Fruit fly (Drosophila melanogaster) whole organism, larva: ENCODE results near the gene Eig71Ei.

ENCODE experiments used
- noc ChIP-seq: fragments of 200-800 bp; sonication (Bioruptor generic); optimal IDR thresholded peaks from 3 replicates; lab custom pipeline; 2019; ENCODE audit warnings: missing biosample characterization, mild to moderate bottlenecking, missing genetic modification characterization, moderate library complexity

Gene Eig71Ei

DNA sequence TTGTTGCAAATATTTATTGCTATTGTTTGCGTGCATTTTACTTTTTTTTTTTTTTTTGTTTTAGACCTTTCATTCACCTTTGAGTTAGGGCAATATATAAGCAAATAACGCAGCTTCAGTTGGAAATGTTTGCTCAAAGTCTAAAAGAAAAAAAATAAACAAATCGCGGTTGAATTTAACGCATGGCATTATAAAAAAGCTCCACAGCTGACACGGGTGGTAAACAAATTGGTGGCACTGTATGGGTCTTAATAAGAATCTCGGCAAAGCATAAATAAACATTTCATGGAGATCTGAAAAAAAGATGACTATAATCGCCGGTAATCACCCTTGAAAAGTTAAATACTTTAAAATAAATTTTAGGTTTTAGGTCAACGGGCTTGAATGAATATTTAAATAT, 34.9 kb downstream of the Eig71Ei start:
- peak; percentile 2 for TF ChIP-seq noc (tag; lab: Kevin White, UChicago)

dm6 chr3L:15695195-15695594, 35.7 kb downstream of the Eig71Ei start:
- no peak for TF ChIP-seq noc (tag; lab: Kevin White, UChicago)

dm6 chr3L:15697916-15698315, 38.4 kb downstream of the Eig71Ei start:
- no peak for TF ChIP-seq noc (tag; lab: Kevin White, UChicago)

dm6 chr3L:15699626-15700337, 40.3 kb downstream of the Eig71Ei start, which contains the start of gene comm2:
Gene comm2 (minus strand): TSS chr3L:15699850.
- TF ChIP-seq noc (tag; lab: Kevin White, UChicago): no peak

dm6 chr3L:15700338-15700966, 40.9 kb downstream of the Eig71Ei start:
- TF ChIP-seq noc (tag; lab: Kevin White, UChicago): no peak

- TF ChIP-seq noc (tag; lab: Kevin White, UChicago): no peak
Measured at dm6 chr3L:15702191-15702590, 42.7 kb downstream of the Eig71Ei start.

dm6 chr3L:15703330-15704119, 44.0 kb downstream of the Eig71Ei start:
- no peak for TF ChIP-seq noc (tag; lab: Kevin White, UChicago)

- TF ChIP-seq noc (tag; lab: Kevin White, UChicago): no peak
Measured at dm6 chr3L:15704250-15704985, 44.9 kb downstream of the Eig71Ei start.

dm6 chr3L:15706199-15706598, 46.7 kb downstream of the Eig71Ei start:
- TF ChIP-seq noc (tag; lab: Kevin White, UChicago): no peak

dm6 chr3L:15708158-15708557, 48.7 kb downstream of the Eig71Ei start:
- TF ChIP-seq noc (tag; lab: Kevin White, UChicago): no peak

DNA sequence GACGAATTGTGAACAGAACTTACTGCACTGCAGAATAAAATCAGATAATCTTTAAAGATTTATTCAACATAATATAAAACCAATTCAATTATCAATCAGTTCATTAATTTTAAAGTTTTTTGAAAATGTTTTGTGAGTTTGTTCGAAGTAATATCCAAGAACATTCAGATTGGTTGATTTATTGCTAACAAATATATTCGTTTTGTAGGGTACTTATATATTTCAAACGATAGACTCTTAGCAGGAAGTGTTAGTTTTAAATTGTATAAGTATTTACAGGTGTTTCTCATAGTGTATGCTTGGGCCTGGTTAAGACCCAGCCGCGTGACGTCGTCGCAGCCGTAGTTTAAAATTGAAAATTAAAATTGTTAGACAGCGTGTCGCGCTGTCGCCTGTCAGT, 49.1 kb downstream of the Eig71Ei start:
- TF ChIP-seq noc (tag; lab: Kevin White, UChicago): no peak
